Worm (Caenorhabditis elegans) whole organism, early embryonic: ENCODE measurements around the gene T01G5.6.

Experiments used
- B0310.2 ChIP-seq: sonication (generic microtip); optimal IDR thresholded peaks from 2 replicates; lab custom pipeline; 2016; ENCODE audit warnings: mild to moderate bottlenecking, missing genetic modification characterization, missing compliant biosample characterization
- aly-1 ChIP-seq: sonication (generic microtip); optimal IDR thresholded peaks from 2 replicates; lab custom pipeline; 2016; ENCODE audit warnings: missing genetic modification characterization, missing compliant biosample characterization
- ama-1 ChIP-seq: fragments of 150-350 bp; optimal IDR thresholded peaks from 2 replicates; lab custom pipeline; 2014
- ceh-36 ChIP-seq: sonication (generic microtip); optimal IDR thresholded peaks from 2 replicates; lab custom pipeline; 2016; ENCODE audit warnings: missing genetic modification characterization, inconsistent platforms, missing compliant biosample characterization
- hmbx-1 ChIP-seq: sonication (generic microtip); optimal IDR thresholded peaks from 2 replicates; lab custom pipeline; 2016; ENCODE audit warnings: mild to moderate bottlenecking, missing genetic modification characterization, missing compliant biosample characterization
- hmg-4 ChIP-seq: fragments of 200-800 bp; sonication (Bioruptor generic); optimal IDR thresholded peaks from 2 replicates; lab custom pipeline; 2018; ENCODE audit warnings: mild to moderate bottlenecking, missing genetic modification characterization, missing compliant biosample characterization
- hnd-1 ChIP-seq: sonication (generic microtip); optimal IDR thresholded peaks from 2 replicates; lab custom pipeline; 2016; ENCODE audit warnings: missing genetic modification characterization, missing compliant biosample characterization
- pes-1 ChIP-seq: fragments of 200-800 bp; sonication (Bioruptor generic); IDR thresholded peaks from 2 replicates; pipeline ENCODE4 v1.3.6; 2022; ENCODE audit warnings: missing genetic modification reagents, missing genetic modification characterization, missing compliant biosample characterization
- scrt-1 ChIP-seq: fragments of 200-800 bp; sonication (Bioruptor generic); IDR thresholded peaks from 2 replicates; pipeline ENCODE4 v1.3.6; 2022; ENCODE audit warnings: missing genetic modification characterization, missing compliant biosample characterization
- tbx-37 ChIP-seq: fragments of 200-800 bp; sonication (Bioruptor generic); conservative IDR thresholded peaks from 2 replicates; pipeline ENCODE4 v1.3.6; 2022; ENCODE audit warnings: missing genetic modification reagents, missing genetic modification characterization, missing compliant biosample characterization
- tra-4 ChIP-seq: sonication (generic microtip); optimal IDR thresholded peaks from 2 replicates; lab custom pipeline; 2017; ENCODE audit warnings: missing genetic modification characterization, missing compliant biosample characterization

DNA sequence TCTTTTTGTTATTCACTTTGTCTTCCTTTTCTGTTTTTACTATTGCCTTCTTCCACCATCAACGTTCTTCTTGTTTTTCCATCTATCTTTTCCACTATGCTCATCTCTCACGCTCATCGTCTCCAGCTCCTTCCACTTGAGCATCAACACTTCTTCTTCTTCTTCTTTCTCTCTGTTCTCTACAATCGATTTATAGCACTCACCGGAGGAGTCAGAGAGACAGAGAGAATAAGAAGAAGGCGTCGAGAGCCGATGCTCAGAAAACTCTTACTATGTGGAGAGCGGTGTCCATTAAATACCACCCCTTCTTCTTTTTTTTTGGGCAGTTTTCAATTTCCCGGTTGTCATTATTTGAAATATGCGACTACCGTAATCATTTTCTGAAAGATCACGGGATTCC, 39.0 kb downstream of the T01G5.6 start:
- no peak for TF ChIP-seq ama-1 (lab: Kevin White, UChicago)
- no peak for TF ChIP-seq pes-1 (GFP tag; lab: Robert Waterston, UW)
- TF ChIP-seq B0310.2 (tag; lab: Kevin White, UChicago), result no peak
- TF ChIP-seq hmbx-1 (tag; lab: Kevin White, UChicago), result no peak
- no peak for TF ChIP-seq hmg-4 (GFP tag; lab: Kevin White, UChicago)
- no peak for TF ChIP-seq aly-1 (tag; lab: Kevin White, UChicago)
- no peak for TF ChIP-seq hnd-1 (tag; lab: Kevin White, UChicago)
- no peak for TF ChIP-seq tbx-37 (GFP tag; lab: Robert Waterston, UW)
- no peak for TF ChIP-seq scrt-1
- TF ChIP-seq ceh-36 (tag; lab: Kevin White, UChicago), result no peak
- TF ChIP-seq tra-4 (tag; lab: Kevin White, UChicago), result no peak
